Fruit fly (Drosophila melanogaster): ENCODE data around the gene mtd.

Gene mtd

dm6 chr3R:5393742-5394391 lies 43.6 kb upstream of the mtd start, which contains the start of gene CG1172:
CG1172 (plus strand) TSS chr3R:5393922.
- TF ChIP-seq ase (GFP tag; IDR thresholded peaks at IDR 0.05) (no peak), jumu (GFP tag; optimal IDR thresholded peaks at IDR 0.05) (no peak), Dll (GFP tag; IDR thresholded peaks at IDR 0.05; ENCODE audit: partially characterized antibody) (peak; percentile 84), corto (GFP tag; optimal IDR thresholded peaks at IDR 0.05) (no peak), CG7839 (tag; optimal IDR thresholded peaks at IDR 0.05) (no peak), klu (GFP tag; IDR thresholded peaks at IDR 0.05) (no peak), CG3847 (GFP tag; IDR thresholded peaks at IDR 0.05) (no peak), CG5180 (GFP tag; optimal IDR thresholded peaks at IDR 0.05) (no peak), CG4424 (GFP tag; optimal IDR thresholded peaks at IDR 0.05) (no peak), CG16813 (GFP tag; IDR thresholded peaks at IDR 0.05; ENCODE audit: partially characterized antibody) (peak; percentile 79), NC2β (GFP tag; optimal IDR thresholded peaks at IDR 0.05) (no peak), CG10321 (GFP tag; IDR thresholded peaks at IDR 0.05) (no peak), CG13894 (tag; optimal IDR thresholded peaks at IDR 0.05) (no peak), CG32772 (GFP tag; IDR thresholded peaks at IDR 0.05) (no peak), CG10209 (GFP tag; optimal IDR thresholded peaks at IDR 0.05) (no peak), CG6791 (GFP tag; IDR thresholded peaks at IDR 0.05; ENCODE audit: partially characterized antibody) (peak; percentile 74), CG8944 (GFP tag; optimal IDR thresholded peaks at IDR 0.05) (no peak), toy (GFP tag; IDR thresholded peaks at IDR 0.05) (no peak), Ptx1 (GFP tag; IDR thresholded peaks at IDR 0.05) (no peak), CG3726 (GFP tag; IDR thresholded peaks at IDR 0.05) (no peak), Sin3A (optimal IDR thresholded peaks at IDR 0.05) (peak; percentile 12), bsh (GFP tag; optimal IDR thresholded peaks at IDR 0.05) (no peak), YL-1 (GFP tag; optimal IDR thresholded peaks at IDR 0.05) (peak; percentile 77), CG30403 (GFP tag; optimal IDR thresholded peaks at IDR 0.05) (no peak), CG7928 (GFP tag; optimal IDR thresholded peaks at IDR 0.05) (no peak), sug (tag; optimal IDR thresholded peaks at IDR 0.05) (peak; percentile 25), scrt (GFP tag; optimal IDR thresholded peaks at IDR 0.05) (no peak), PHDP (tag; optimal IDR thresholded peaks at IDR 0.05) (peak; percentile 61), CG9932 (GFP tag; IDR thresholded peaks at IDR 0.05) (no peak), CG15011 (GFP tag; optimal IDR thresholded peaks at IDR 0.05) (no peak), CG14667 (GFP tag; IDR thresholded peaks at IDR 0.05) (no peak), mam (GFP tag; optimal IDR thresholded peaks at IDR 0.05) (no peak), Six4 (GFP tag; optimal IDR thresholded peaks at IDR 0.05) (no peak), CG7556 (GFP tag; optimal IDR thresholded peaks at IDR 0.05) (no peak), h (optimal IDR thresholded peaks at IDR 0.05) (no peak), CG17802 (tag; optimal IDR thresholded peaks at IDR 0.05) (no peak), CG8388 (GFP tag; optimal IDR thresholded peaks at IDR 0.05) (no peak), CG15269 (tag; optimal IDR thresholded peaks at IDR 0.05) (peak; percentile 1), danr (GFP tag; IDR thresholded peaks at IDR 0.05) (no peak), CG8089 (GFP tag; optimal IDR thresholded peaks at IDR 0.05) (no peak), Awh (GFP tag; IDR thresholded peaks at IDR 0.05) (no peak), CG14014 (GFP tag; IDR thresholded peaks at IDR 0.05) (no peak), CG17612 (GFP tag; IDR thresholded peaks at IDR 0.05) (no peak), gem (tag; optimal IDR thresholded peaks at IDR 0.05) (no peak), CG18011 (GFP tag; optimal IDR thresholded peaks at IDR 0.05) (no peak), CG17328 (GFP tag; IDR thresholded peaks at IDR 0.05) (no peak), CG13424 (tag; optimal IDR thresholded peaks at IDR 0.05) (no peak), crc (GFP tag; optimal IDR thresholded peaks at IDR 0.05) (no peak), Oaz (GFP tag; IDR thresholded peaks at IDR 0.05) (no peak), CTCF (GFP tag; optimal IDR thresholded peaks at IDR 0.05) (peak; percentile 7), CG8281 (tag; optimal IDR thresholded peaks at IDR 0.05) (no peak), MESR4 (GFP tag; optimal IDR thresholded peaks at IDR 0.05) (peak; percentile 85)

Measured in whole organism, embryonic.